Worm (Caenorhabditis elegans): ENCODE measurements around the gene ZK1240.11.

DNA sequence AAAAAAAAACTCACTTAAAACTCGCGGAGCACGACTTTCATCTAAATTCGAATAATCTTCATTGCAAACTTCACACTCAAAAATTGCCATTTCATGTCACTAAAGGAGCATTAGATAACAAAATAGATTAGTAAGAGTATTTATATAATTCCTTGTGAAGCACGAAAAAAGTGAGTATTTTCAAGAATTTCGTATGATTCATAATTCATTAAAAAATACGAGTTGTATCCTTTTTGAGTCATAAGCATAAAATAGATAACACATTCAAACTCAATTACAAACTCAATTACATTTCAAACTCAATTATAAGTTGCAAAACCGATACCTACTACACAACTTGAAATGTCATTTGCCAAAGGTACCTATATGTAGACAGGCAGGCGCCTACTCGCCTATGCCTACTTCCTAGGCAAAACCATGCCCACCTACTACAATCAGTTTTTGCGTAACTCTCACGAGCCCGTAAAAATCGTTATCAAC, 3.9 kb downstream of the ZK1240.11 start, which contains the start of the genes ZK1240.8 and ZK1240.1:
- TF ChIP-seq cog-1 (tag; optimal IDR thresholded peaks at IDR 0.05), result no peak
- TF ChIP-seq med-1 (GFP tag; optimal IDR thresholded peaks at IDR 0.05; ENCODE audit: insufficient read depth), result no peak
- TF ChIP-seq flt-1 (GFP tag; IDR thresholded peaks at IDR 0.05), result no peak
